Worm (Caenorhabditis elegans): ENCODE data around the gene bli-2.

- TF ChIP-seq dao-5 (tag; optimal IDR thresholded peaks at IDR 0.05) (no peak), W03F9.2 (tag; optimal IDR thresholded peaks at IDR 0.05) (no peak)
Observed at ce11 chrII:5694798-5695197, 42.6 kb upstream of the bli-2 start, which contains the start of gene C25H3.14.

Data from whole organism, L4/young adult.